Worm (Caenorhabditis elegans) whole organism, L1 larva: ENCODE data around the gene F09B9.5.

Experiments
- C16A3.4 ChIP-seq: fragments of 150-350 bp; optimal IDR thresholded peaks from 2 replicates; lab custom pipeline; 2014; ENCODE audit warnings: missing biosample characterization, missing genetic modification characterization
- alr-1 ChIP-seq: fragments of 200-800 bp; sonication (Bioruptor generic); optimal IDR thresholded peaks from 2 replicates; lab custom pipeline; 2018; ENCODE audit warnings: borderline replicate concordance, mild to moderate bottlenecking, missing genetic modification characterization, missing compliant biosample characterization
- ama-1 ChIP-seq: fragments of 150-350 bp; optimal IDR thresholded peaks from 2 replicates; lab custom pipeline; 2014
- ceh-82 ChIP-seq, 3 experiments: fragments of 150-350 bp in 1 of 3; sonication (generic microtip) in 2 of 3; optimal IDR thresholded peaks; 2 replicates each; lab custom pipeline; 2014 to 2017; ENCODE audit warnings: missing biosample characterization in 3 of 3, missing genetic modification characterization in 3 of 3
- ces-1 ChIP-seq: fragments of 150-350 bp; optimal IDR thresholded peaks from 2 replicates; lab custom pipeline; 2014; ENCODE audit warnings: missing biosample characterization, missing genetic modification reagents, missing genetic modification characterization
- efl-1 ChIP-seq, 4 experiments: fragments of 150-350 bp; optimal IDR thresholded peaks in 3 of 4; peaks in 1 of 4; 1 replicate in 1 of 4; 2 replicates in 3 of 4; lab custom pipeline; 2014; ENCODE audit warnings: missing biosample characterization in 2 of 4, missing genetic modification characterization in 2 of 4, missing genetic modification reagents in 2 of 4
- efl-3 ChIP-seq: fragments of 200-800 bp; sonication (Bioruptor generic); optimal IDR thresholded peaks from 2 replicates; lab custom pipeline; 2018; ENCODE audit warnings: mild to moderate bottlenecking, missing genetic modification characterization, missing compliant biosample characterization
- egl-27 ChIP-seq, 2 experiments: fragments of 150-350 bp in 1 of 2; sonication (generic microtip); optimal IDR thresholded peaks; 3 replicates each; lab custom pipeline; 2017 to 2018; ENCODE audit warnings: missing biosample characterization in 2 of 2, missing genetic modification characterization in 2 of 2, missing genetic modification reagents in 2 of 2
- fkh-4 ChIP-seq: sonication (generic microtip); optimal IDR thresholded peaks from 2 replicates; lab custom pipeline; 2016; ENCODE audit warnings: missing compliant biosample characterization, missing genetic modification characterization, borderline replicate concordance
- fkh-8 ChIP-seq: sonication (generic microtip); optimal IDR thresholded peaks from 2 replicates; lab custom pipeline; 2016; ENCODE audit warnings: mild to moderate bottlenecking, missing genetic modification characterization, missing compliant biosample characterization
- grh-1 ChIP-seq: fragments of 200-800 bp; sonication (Bioruptor generic); IDR thresholded peaks from 2 replicates; pipeline ENCODE4 v1.3.6; 2022; ENCODE audit warnings: missing genetic modification reagents, missing genetic modification characterization, missing compliant biosample characterization
- hlh-17 ChIP-seq: fragments of 200-800 bp; sonication (Bioruptor generic); optimal IDR thresholded peaks from 2 replicates; lab custom pipeline; 2018; ENCODE audit warnings: missing genetic modification characterization, mild to moderate bottlenecking, missing compliant biosample characterization, moderate library complexity, borderline replicate concordance
- hlh-4 ChIP-seq: sonication (generic microtip); optimal IDR thresholded peaks from 2 replicates; lab custom pipeline; 2016; ENCODE audit warnings: mild to moderate bottlenecking, missing genetic modification characterization, missing compliant biosample characterization
- isw-1 ChIP-seq: fragments of 200-800 bp; sonication (Bioruptor generic); IDR thresholded peaks from 2 replicates; pipeline ENCODE4 v1.3.6; 2022; ENCODE audit warnings: missing genetic modification characterization, missing compliant biosample characterization
- jun-1 ChIP-seq: fragments of 150-350 bp; optimal IDR thresholded peaks from 2 replicates; lab custom pipeline; 2014; ENCODE audit warnings: missing biosample characterization, missing genetic modification reagents, missing genetic modification characterization
- lin-14 ChIP-seq: fragments of 200-800 bp; sonication (Bioruptor generic); optimal IDR thresholded peaks from 2 replicates; lab custom pipeline; 2018; ENCODE audit warnings: mild to moderate bottlenecking, missing genetic modification characterization, moderate library complexity, missing compliant biosample characterization
- lin-15B ChIP-seq: fragments of 150-350 bp; sonication (generic microtip); optimal IDR thresholded peaks from 3 replicates; lab custom pipeline; 2014; ENCODE audit warnings: missing biosample characterization, missing genetic modification characterization
- lin-39 ChIP-seq: fragments of 150-350 bp; optimal IDR thresholded peaks from 2 replicates; lab custom pipeline; 2014; ENCODE audit warnings: missing biosample characterization, missing genetic modification reagents, missing genetic modification characterization
- lsy-2 ChIP-seq, 2 experiments: fragments of 150-350 bp; optimal IDR thresholded peaks; 2 replicates each; lab custom pipeline; 2014; ENCODE audit warnings: missing biosample characterization in 2 of 2, missing genetic modification characterization in 2 of 2
- mab-9 ChIP-seq: fragments of 200-800 bp; sonication (Bioruptor generic); IDR thresholded peaks from 2 replicates; pipeline ENCODE4 v1.3.6; 2022; ENCODE audit warnings: missing genetic modification reagents, missing genetic modification characterization, missing compliant biosample characterization
- nhr-11 ChIP-seq: fragments of 150-350 bp; optimal IDR thresholded peaks from 2 replicates; lab custom pipeline; 2014; ENCODE audit warnings: missing biosample characterization, missing genetic modification characterization
- nhr-12 ChIP-seq: sonication (generic microtip); optimal IDR thresholded peaks from 2 replicates; lab custom pipeline; 2017; ENCODE audit warnings: missing biosample characterization, missing genetic modification characterization
- nhr-20 ChIP-seq: sonication (generic microtip); optimal IDR thresholded peaks from 2 replicates; lab custom pipeline; 2016; ENCODE audit warnings: mild to moderate bottlenecking, missing genetic modification characterization, missing compliant biosample characterization
- nhr-71 ChIP-seq: sonication (generic microtip); optimal IDR thresholded peaks from 2 replicates; lab custom pipeline; 2016; ENCODE audit warnings: mild to moderate bottlenecking, missing genetic modification characterization, moderate library complexity, missing compliant biosample characterization
- nhr-77 ChIP-seq: fragments of 150-350 bp; optimal IDR thresholded peaks from 2 replicates; lab custom pipeline; 2014; ENCODE audit warnings: missing biosample characterization, missing genetic modification characterization
- nhr-85 ChIP-seq: sonication (generic microtip); peaks from one replicate; lab custom pipeline; 2016; ENCODE audit warnings: missing genetic modification characterization, inconsistent platforms, missing compliant biosample characterization
- nhr-90 ChIP-seq: sonication (generic microtip); optimal IDR thresholded peaks from 2 replicates; lab custom pipeline; 2016; ENCODE audit warnings: mild to moderate bottlenecking, missing genetic modification characterization, missing compliant biosample characterization; ENCODE audit not compliant: poor library complexity
- pag-3 ChIP-seq: sonication (generic microtip); optimal IDR thresholded peaks from 2 replicates; lab custom pipeline; 2017; ENCODE audit warnings: missing genetic modification characterization, mild to moderate bottlenecking, missing compliant biosample characterization, antibody characterized with exemption, borderline replicate concordance; ENCODE audit not compliant: insufficient read depth
- pax-3 ChIP-seq: fragments of 200-800 bp; sonication (Bioruptor generic); optimal IDR thresholded peaks from 2 replicates; lab custom pipeline; 2018; ENCODE audit warnings: mild to moderate bottlenecking, missing genetic modification characterization, moderate library complexity, missing compliant biosample characterization
- pqm-1 ChIP-seq: sonication (generic microtip); optimal IDR thresholded peaks from 3 replicates; lab custom pipeline; 2017; ENCODE audit warnings: missing biosample characterization, missing genetic modification characterization
- rnt-1 ChIP-seq: sonication (generic microtip); optimal IDR thresholded peaks from 2 replicates; lab custom pipeline; 2016; ENCODE audit warnings: mild to moderate bottlenecking, missing genetic modification characterization, moderate library complexity, missing compliant biosample characterization
- skn-1 ChIP-seq: fragments of 150-350 bp; optimal IDR thresholded peaks from 2 replicates; lab custom pipeline; 2014; ENCODE audit warnings: missing biosample characterization, missing genetic modification characterization
- snu-23 ChIP-seq: sonication (generic microtip); optimal IDR thresholded peaks from 2 replicates; lab custom pipeline; 2016; ENCODE audit warnings: missing genetic modification characterization, missing compliant biosample characterization
- sox-4 ChIP-seq: sonication (generic microtip); optimal IDR thresholded peaks from 2 replicates; lab custom pipeline; 2016; ENCODE audit warnings: missing genetic modification characterization, missing compliant biosample characterization
- sptf-1 ChIP-seq: fragments of 150-350 bp; optimal IDR thresholded peaks from 2 replicates; lab custom pipeline; 2014; ENCODE audit warnings: missing biosample characterization, missing genetic modification characterization
- swsn-7 ChIP-seq: sonication (generic microtip); optimal IDR thresholded peaks from 2 replicates; lab custom pipeline; 2016; ENCODE audit warnings: missing genetic modification characterization, missing compliant biosample characterization
- tbx-2 ChIP-seq: sonication (generic microtip); optimal IDR thresholded peaks from 2 replicates; lab custom pipeline; 2016; ENCODE audit warnings: missing genetic modification characterization, missing compliant biosample characterization
- unc-130 ChIP-seq: fragments of 150-350 bp; optimal IDR thresholded peaks from 2 replicates; lab custom pipeline; 2017; ENCODE audit warnings: missing biosample characterization, missing genetic modification characterization, inconsistent platforms
- unc-30 ChIP-seq: sonication (generic microtip); optimal IDR thresholded peaks from 2 replicates; lab custom pipeline; 2017; ENCODE audit warnings: missing biosample characterization, missing genetic modification characterization
- xbp-1 ChIP-seq: sonication (generic microtip); optimal IDR thresholded peaks from 2 replicates; lab custom pipeline; 2016; ENCODE audit warnings: missing genetic modification characterization, missing compliant biosample characterization
- ztf-11 ChIP-seq, 2 experiments: sonication (generic microtip); optimal IDR thresholded peaks; 2 replicates each; lab custom pipeline; 2016 to 2017; ENCODE audit warnings: missing genetic modification characterization in 2 of 2, missing biosample characterization in 1 of 2, missing compliant biosample characterization in 1 of 2

The F09B9.5 gene

ce11 chrX:10154317-10154942, at the start of gene F09B9.5:
Gene F09B9.5 (plus strand): TSS chrX:10154817.
- TF ChIP-seq egl-27 (tag; optimal IDR thresholded peaks at IDR 0.05; lab: Kevin White, UChicago) (no peak), lin-15B (tag; lab: Kevin White, UChicago) (no peak), lin-14 (GFP tag; lab: Kevin White, UChicago) (peak; percentile 66), nhr-85 (tag; lab: Kevin White, UChicago) (no peak), ces-1 (GFP tag; lab: Kevin White, UChicago) (peak; percentile 59), grh-1 (GFP tag; lab: Robert Waterston, UW) (no peak), snu-23 (GFP tag; lab: Kevin White, UChicago) (no peak), efl-1 (optimal IDR thresholded peaks at IDR 0.05; lab: Kevin White, UChicago) (no peak), efl-1 (GFP tag; optimal IDR thresholded peaks at IDR 0.05 in 1 of 2; lab: Kevin White, UChicago) (peak in 1 of 2 experiments; percentile 43), sptf-1 (tag; lab: Kevin White, UChicago) (no peak), alr-1 (tag; lab: Kevin White, UChicago) (no peak), fkh-8 (no peak), isw-1 (GFP tag; lab: Robert Waterston, UW) (peak; percentile 12; the same call in 1 of the 2 replicates), C16A3.4 (no peak), fkh-4 (no peak), pax-3 (tag; lab: Kevin White, UChicago) (no peak), ceh-82 (tag; optimal IDR thresholded peaks at IDR 0.05; lab: Kevin White, UChicago) (peak in 2 of 3 experiments; percentile 13 to 32), nhr-20 (tag; lab: Kevin White, UChicago) (no peak), mab-9 (GFP tag; lab: Robert Waterston, UW) (no peak)
- TF ChIP-seq, all 84 proteins: peak for 5

- no peak for TF ChIP-seq swsn-7 (tag; lab: Kevin White, UChicago)
Measured at ce11 chrX:10113677-10114076, 40.9 kb upstream of the F09B9.5 start.

- TF ChIP-seq hlh-4 (tag; lab: Kevin White, UChicago), result no peak
- no peak for TF ChIP-seq lin-39
- TF ChIP-seq pag-3 (tag; lab: Kevin White, UChicago), result no peak
- TF ChIP-seq nhr-12, result no peak
- TF ChIP-seq jun-1 (tag; lab: Kevin White, UChicago), result no peak
- no peak for TF ChIP-seq nhr-90 (tag; lab: Kevin White, UChicago)
- TF ChIP-seq ztf-11 (tag; optimal IDR thresholded peaks at IDR 0.05; lab: Kevin White, UChicago), result no peak
- TF ChIP-seq lsy-2 (tag; optimal IDR thresholded peaks at IDR 0.05; lab: Kevin White, UChicago), result no peak
- TF ChIP-seq nhr-77, result no peak
- no peak for TF ChIP-seq pqm-1 (tag; lab: Kevin White, UChicago)
- no peak for TF ChIP-seq nhr-85 (tag; lab: Kevin White, UChicago)
- no peak for TF ChIP-seq lin-14 (GFP tag; lab: Kevin White, UChicago)
- no peak for TF ChIP-seq xbp-1 (tag; lab: Kevin White, UChicago)
- no peak for TF ChIP-seq ama-1 (lab: Kevin White, UChicago)
- TF ChIP-seq mab-9 (GFP tag; lab: Robert Waterston, UW), result no peak
- no peak for TF ChIP-seq sox-4
- TF ChIP-seq efl-3 (GFP tag; lab: Kevin White, UChicago), result no peak
- TF ChIP-seq nhr-11, result no peak
- no peak for TF ChIP-seq hlh-17
Measured at ce11 chrX:10123015-10123414, 31.6 kb upstream of the F09B9.5 start.

- no peak for TF ChIP-seq unc-30 (tag; lab: Kevin White, UChicago)
- peak; percentile 22 for TF ChIP-seq unc-130
- no peak for TF ChIP-seq xbp-1 (tag; lab: Kevin White, UChicago)
- TF ChIP-seq rnt-1 (tag; lab: Kevin White, UChicago), result peak; percentile 40
- peak; percentile 9 for TF ChIP-seq skn-1
- TF ChIP-seq snu-23 (GFP tag; lab: Kevin White, UChicago), result peak; percentile 28
- TF ChIP-seq nhr-71 (tag; lab: Kevin White, UChicago), result peak; percentile 24
- TF ChIP-seq C16A3.4, result peak; percentile 19
- TF ChIP-seq lsy-2 (tag; optimal IDR thresholded peaks at IDR 0.05; lab: Kevin White, UChicago), result peak in 1 of 2 experiments; percentile 26
- no peak for TF ChIP-seq efl-1 (optimal IDR thresholded peaks at IDR 0.05; lab: Kevin White, UChicago)
- peak in 1 of 2 experiments; percentile 86 for TF ChIP-seq efl-1 (GFP tag; optimal IDR thresholded peaks at IDR 0.05 in 1 of 2; lab: Kevin White, UChicago)
- TF ChIP-seq tbx-2 (tag; lab: Kevin White, UChicago), result no peak
- TF ChIP-seq alr-1 (tag; lab: Kevin White, UChicago), result no peak
- no peak for TF ChIP-seq mab-9 (GFP tag; lab: Robert Waterston, UW)
Measured at ce11 chrX:10124338-10124737, 30.3 kb upstream of the F09B9.5 start.
